Worm (Caenorhabditis elegans): ENCODE measurements around the gene F56B3.6.
A peak's percentile ranks its signal among the peaks of the same experiment; 100 is the strongest.

ce11 chrIV:796521-797073 is 8.7 kb downstream of the F56B3.6 start, which contains the start of the genes F56B3.11 and ech-5:
- peak; percentile 47 for TF ChIP-seq lin-13 (GFP tag; optimal IDR thresholded peaks at IDR 0.05)
- TF ChIP-seq jun-1 (tag; optimal IDR thresholded peaks at IDR 0.05): no peak
- TF ChIP-seq swsn-7 (tag; optimal IDR thresholded peaks at IDR 0.05): peak; percentile 85
- peak; percentile 50 for TF ChIP-seq nhr-237 (tag; optimal IDR thresholded peaks at IDR 0.05)
- no peak for TF ChIP-seq nhr-28 (tag; optimal IDR thresholded peaks at IDR 0.05)
- no peak for TF ChIP-seq pqm-1 (tag; optimal IDR thresholded peaks at IDR 0.05)
- no peak for TF ChIP-seq nhr-11 (tag; optimal IDR thresholded peaks at IDR 0.05)
- TF ChIP-seq zag-1 (tag; optimal IDR thresholded peaks at IDR 0.05): peak; percentile 52
- no peak for TF ChIP-seq alr-1 (tag; optimal IDR thresholded peaks at IDR 0.05; ENCODE audit: borderline replicate concordance)

Data from whole organism, L1 larva.